Fruit fly (Drosophila melanogaster): Measurements from ENCODE around the gene spri.

spri gene

dm6 chrX:10582064-10582463 lies 3.2 kb downstream of the spri start (continued):
- TF ChIP-seq CG8359 (GFP tag; optimal IDR thresholded peaks at IDR 0.05; ENCODE audit: borderline replicate concordance), result peak; percentile 59
- TF ChIP-seq CG1603 (tag; optimal IDR thresholded peaks at IDR 0.05), result peak; percentile 62
- TF ChIP-seq CG6254 (GFP tag; optimal IDR thresholded peaks at IDR 0.05), result peak; percentile 50
- peak; percentile 3 for TF ChIP-seq Side (GFP tag; optimal IDR thresholded peaks at IDR 0.05)
- peak; percentile 41 for TF ChIP-seq org-1 (GFP tag; optimal IDR thresholded peaks at IDR 0.05)
- peak; percentile 79 for TF ChIP-seq MTF-1 (GFP tag; optimal IDR thresholded peaks at IDR 0.05; ENCODE audit: borderline replicate concordance)
- TF ChIP-seq CG7987 (GFP tag; optimal IDR thresholded peaks at IDR 0.05), result peak; percentile 17
- peak; percentile 23 for TF ChIP-seq nau (GFP tag; optimal IDR thresholded peaks at IDR 0.05)
- peak; percentile 56 for TF ChIP-seq CG4707 (GFP tag; optimal IDR thresholded peaks at IDR 0.05)
- no peak for TF ChIP-seq chinmo (GFP tag; IDR thresholded peaks at IDR 0.05; ENCODE audit: partially characterized antibody)
- TF ChIP-seq CG17385 (GFP tag; optimal IDR thresholded peaks at IDR 0.05), result peak; percentile 3
- TF ChIP-seq Sox102F (GFP tag; optimal IDR thresholded peaks at IDR 0.05), result peak; percentile 13
- peak; percentile 47 for TF ChIP-seq CG18599 (GFP tag; optimal IDR thresholded peaks at IDR 0.05)
- peak; percentile 35 for TF ChIP-seq CG2712 (tag; optimal IDR thresholded peaks at IDR 0.05)
- peak; percentile 12 for TF ChIP-seq CG12744 (GFP tag; optimal IDR thresholded peaks at IDR 0.05)
- peak; percentile 31 for TF ChIP-seq Nf-YB (GFP tag; optimal IDR thresholded peaks at IDR 0.05)
- peak; percentile 59 for TF ChIP-seq lab (GFP tag; optimal IDR thresholded peaks at IDR 0.05)
- TF ChIP-seq CG18764 (GFP tag; optimal IDR thresholded peaks at IDR 0.05), result peak; percentile 2
- peak; percentile 19 for TF ChIP-seq Fer1 (GFP tag; optimal IDR thresholded peaks at IDR 0.05)
- TF ChIP-seq scrt (GFP tag; optimal IDR thresholded peaks at IDR 0.05), result peak; percentile 16
- no peak for TF ChIP-seq Doc2 (GFP tag; IDR thresholded peaks at IDR 0.05)
- TF ChIP-seq Vsx1 (GFP tag; optimal IDR thresholded peaks at IDR 0.05), result peak; percentile 56
- no peak for TF ChIP-seq CG6854 (GFP tag; optimal IDR thresholded peaks at IDR 0.05)
- TF ChIP-seq CG2678 (tag; optimal IDR thresholded peaks at IDR 0.05), result peak; percentile 45
- peak; percentile 22 for TF ChIP-seq CG11723 (GFP tag; optimal IDR thresholded peaks at IDR 0.05)
- TF ChIP-seq chif (GFP tag; optimal IDR thresholded peaks at IDR 0.05), result peak in 1 of 2 experiments; percentile 21
- peak; percentile 33 for TF ChIP-seq gcm (GFP tag; optimal IDR thresholded peaks at IDR 0.05)
- TF ChIP-seq CG31441 (GFP tag; IDR thresholded peaks at IDR 0.05), result peak; percentile 28; the same call in 1 of the 2 replicates
- TF ChIP-seq CG15601 (tag; optimal IDR thresholded peaks at IDR 0.05), result peak; percentile 46
- TF ChIP-seq CG11504 (tag; optimal IDR thresholded peaks at IDR 0.05), result peak; percentile 15
- TF ChIP-seq CG4424 (GFP tag; optimal IDR thresholded peaks at IDR 0.05), result peak; percentile 7
- TF ChIP-seq onecut (GFP tag; IDR thresholded peaks at IDR 0.05), result peak; percentile 57; the same call in 1 of the 2 replicates
- peak; percentile 5 for TF ChIP-seq CG2116 (GFP tag; optimal IDR thresholded peaks at IDR 0.05)
- TF ChIP-seq CG8944 (GFP tag; optimal IDR thresholded peaks at IDR 0.05), result no peak
- TF ChIP-seq pros (GFP tag; optimal IDR thresholded peaks at IDR 0.05), result no peak
- TF ChIP-seq CG6813 (GFP tag; optimal IDR thresholded peaks at IDR 0.05), result peak; percentile 80
- no peak for TF ChIP-seq mld (GFP tag; IDR thresholded peaks at IDR 0.05; ENCODE audit: partially characterized antibody)
- 0 out of 2 replicates have a peak, but pooled peaks have one; percentile 11 for TF ChIP-seq wor (GFP tag; IDR thresholded peaks at IDR 0.05)
- TF ChIP-seq CG17829 (tag; optimal IDR thresholded peaks at IDR 0.05), result no peak
- TF ChIP-seq Dip2 (GFP tag; IDR thresholded peaks at IDR 0.05), result no peak
- TF ChIP-seq CG14965 (GFP tag; optimal IDR thresholded peaks at IDR 0.05; ENCODE audit: borderline replicate concordance), result peak; percentile 2
- peak; percentile 4 for TF ChIP-seq CG8924 (tag; optimal IDR thresholded peaks at IDR 0.05)
- peak; percentile 67 for TF ChIP-seq dmrt11E (tag; optimal IDR thresholded peaks at IDR 0.05)
- peak; percentile 49 for TF ChIP-seq CG1529 (GFP tag; optimal IDR thresholded peaks at IDR 0.05)
- TF ChIP-seq repo (GFP tag; optimal IDR thresholded peaks at IDR 0.05), result no peak
- peak; percentile 12 for TF ChIP-seq Lhr (GFP tag; optimal IDR thresholded peaks at IDR 0.05)
- peak; percentile 37 for TF ChIP-seq HHEX (GFP tag; optimal IDR thresholded peaks at IDR 0.05)
- no peak for TF ChIP-seq sc (optimal IDR thresholded peaks at IDR 0.05)
- peak; percentile 41 for TF ChIP-seq sc (GFP tag; optimal IDR thresholded peaks at IDR 0.05)

All from whole organism, embryonic.